Fruit fly (Drosophila melanogaster) whole organism, wandering third instar larva: ENCODE results near the gene Pss.
A peak's percentile ranks its signal among the peaks of the same experiment; 100 is the strongest.

Experiments used
- Abd-B ChIP-seq: fragments of >200 bp; optimal IDR thresholded peaks from 2 replicates; lab custom pipeline; 2017; ENCODE audit warnings: missing biosample characterization, missing genetic modification characterization
- CG9705 ChIP-seq: fragments of 200-800 bp; sonication (Bioruptor generic); optimal IDR thresholded peaks from 2 replicates; lab custom pipeline; 2018; ENCODE audit warnings: missing biosample characterization, mild to moderate bottlenecking, missing genetic modification characterization
- CrebA ChIP-seq: fragments of 200-800 bp; sonication (Bioruptor generic); optimal IDR thresholded peaks from 2 replicates; lab custom pipeline; 2016; ENCODE audit warnings: missing biosample characterization, mild to moderate bottlenecking, missing genetic modification characterization, borderline replicate concordance
- Dfd ChIP-seq: fragments of >200 bp; optimal IDR thresholded peaks from 2 replicates; lab custom pipeline; 2017; ENCODE audit warnings: missing biosample characterization, missing genetic modification characterization
- Dif ChIP-seq: fragments of 200-275, 200-300 bp; sonication (Bioruptor generic); optimal IDR thresholded peaks from 2 replicates; lab custom pipeline; 2018; ENCODE audit warnings: missing biosample characterization, missing genetic modification characterization; ENCODE audit not compliant: partially characterized antibody
- GATAd ChIP-seq: sonication (Bioruptor generic); optimal IDR thresholded peaks from 2 replicates; lab custom pipeline; 2016; ENCODE audit warnings: missing biosample characterization, missing genetic modification characterization
- HLH106 ChIP-seq: fragments of 200-800 bp; optimal IDR thresholded peaks from 3 replicates; lab custom pipeline; 2019; ENCODE audit warnings: missing biosample characterization, mild to moderate bottlenecking, missing genetic modification characterization, moderate library complexity
- Hnf4 ChIP-seq: fragments of 200-800 bp; sonication (Bioruptor generic); optimal IDR thresholded peaks from 2 replicates; lab custom pipeline; 2016; ENCODE audit warnings: missing biosample characterization, mild to moderate bottlenecking, missing genetic modification characterization
- Hr78 ChIP-seq: fragments of >200 bp; optimal IDR thresholded peaks from 2 replicates; lab custom pipeline; 2017; ENCODE audit warnings: missing biosample characterization, missing genetic modification characterization
- Hr83 ChIP-seq: fragments of 200-300 bp; sonication (Bioruptor generic); optimal IDR thresholded peaks from 2 replicates; lab custom pipeline; 2016; ENCODE audit warnings: missing biosample characterization, mild to moderate bottlenecking, missing genetic modification characterization, moderate library complexity; ENCODE audit not compliant: poor library complexity, severe bottlenecking
- Jra ChIP-seq: sonication (Bioruptor generic); optimal IDR thresholded peaks from 2 replicates; lab custom pipeline; 2016; ENCODE audit warnings: missing biosample characterization, missing genetic modification characterization
- Mio ChIP-seq: sonication (Bioruptor generic); optimal IDR thresholded peaks from 2 replicates; lab custom pipeline; 2016; ENCODE audit warnings: missing biosample characterization, missing genetic modification characterization
- Myc ChIP-seq: fragments of >200 bp; optimal IDR thresholded peaks from 2 replicates; lab custom pipeline; 2017
- N ChIP-seq: fragments of >200 bp; optimal IDR thresholded peaks from 2 replicates; lab custom pipeline; 2018; ENCODE audit warnings: missing biosample characterization, missing external identifiers, missing genetic modification characterization
- OdsH ChIP-seq: fragments of 200-800 bp; sonication (Bioruptor generic); optimal IDR thresholded peaks from 2 replicates; lab custom pipeline; 2016; ENCODE audit warnings: missing biosample characterization, mild to moderate bottlenecking, missing genetic modification characterization
- Rel ChIP-seq, 2 experiments: fragments of 200-800 bp; sonication (Bioruptor generic) in 1 of 2; optimal IDR thresholded peaks; 2 replicates in 1 of 2; 3 replicates in 1 of 2; lab custom pipeline; 2016 to 2019; ENCODE audit warnings: mild to moderate bottlenecking in 2 of 2, missing biosample characterization in 2 of 2, missing genetic modification characterization in 2 of 2, moderate library complexity in 1 of 2
- Sp1 ChIP-seq: fragments of 200-800 bp; sonication (Bioruptor generic); optimal IDR thresholded peaks from 3 replicates; lab custom pipeline; 2019; ENCODE audit warnings: missing biosample characterization, mild to moderate bottlenecking, missing genetic modification characterization, moderate library complexity
- Vsx2 ChIP-seq: fragments of 200-300, 225-300 bp; sonication (Bioruptor generic); optimal IDR thresholded peaks from 2 replicates; lab custom pipeline; 2018; ENCODE audit warnings: missing biosample characterization, missing genetic modification characterization; ENCODE audit not compliant: partially characterized antibody
- br ChIP-seq: fragments of 200-800 bp; sonication (Bioruptor generic); optimal IDR thresholded peaks from 2 replicates; lab custom pipeline; 2016; ENCODE audit warnings: missing biosample characterization, missing genetic modification characterization
- brk ChIP-seq: fragments of 200-800 bp; sonication (Bioruptor generic); optimal IDR thresholded peaks from 2 replicates; lab custom pipeline; 2016; ENCODE audit warnings: missing biosample characterization, mild to moderate bottlenecking, missing genetic modification characterization
- dl ChIP-seq, 2 experiments: fragments of 175-275, 200-275 bp in 1 of 2; fragments of 200-275 bp in 1 of 2; sonication (Bioruptor generic); optimal IDR thresholded peaks; lab custom pipeline; 2018; ENCODE audit warnings: mild to moderate bottlenecking in 2 of 2, missing biosample characterization in 2 of 2, missing genetic modification characterization in 2 of 2, moderate library complexity in 2 of 2; ENCODE audit not compliant: partially characterized antibody in 2 of 2, insufficient read depth in 1 of 2
- dmrt93B ChIP-seq: fragments of 200-800 bp; sonication (Bioruptor generic); optimal IDR thresholded peaks from 2 replicates; lab custom pipeline; 2018; ENCODE audit warnings: missing biosample characterization, mild to moderate bottlenecking, missing genetic modification characterization
- ey ChIP-seq: fragments of 200-800 bp; sonication (Bioruptor generic); optimal IDR thresholded peaks from 2 replicates; lab custom pipeline; 2016; ENCODE audit warnings: missing biosample characterization, missing genetic modification characterization
- foxo ChIP-seq, 2 experiments: fragments of 200-800 bp; sonication (Bioruptor generic); optimal IDR thresholded peaks; 2 replicates in 1 of 2; 3 replicates in 1 of 2; lab custom pipeline; 2016 to 2017; ENCODE audit warnings: missing biosample characterization in 2 of 2, missing genetic modification characterization in 2 of 2
- fru ChIP-seq: fragments of 200-800 bp; sonication (Bioruptor generic); optimal IDR thresholded peaks from 3 replicates; lab custom pipeline; 2016; ENCODE audit warnings: missing biosample characterization, mild to moderate bottlenecking, missing genetic modification characterization
- h ChIP-seq: fragments of 200-800 bp; sonication (Bioruptor generic); optimal IDR thresholded peaks from 3 replicates; lab custom pipeline; 2016; ENCODE audit warnings: missing biosample characterization, mild to moderate bottlenecking, missing genetic modification characterization
- jim ChIP-seq: fragments of 175-275, 200-325 bp; sonication (Bioruptor generic); optimal IDR thresholded peaks from 2 replicates; lab custom pipeline; 2016; ENCODE audit warnings: missing biosample characterization, mild to moderate bottlenecking, missing genetic modification characterization
- pan ChIP-seq: fragments of >200 bp; optimal IDR thresholded peaks from 2 replicates; lab custom pipeline; 2017
- psq ChIP-seq: fragments of 200-800 bp; sonication (Bioruptor generic); optimal IDR thresholded peaks from 3 replicates; lab custom pipeline; 2017; ENCODE audit warnings: missing biosample characterization, mild to moderate bottlenecking, missing genetic modification characterization, moderate library complexity
- rgr ChIP-seq: fragments of 200-800 bp; sonication (Bioruptor generic); optimal IDR thresholded peaks from 3 replicates; lab custom pipeline; 2016; ENCODE audit warnings: missing biosample characterization, mild to moderate bottlenecking, missing genetic modification characterization
- sage ChIP-seq: fragments of 200-800 bp; sonication (Bioruptor generic); optimal IDR thresholded peaks from 2 replicates; lab custom pipeline; 2016; ENCODE audit warnings: missing biosample characterization, mild to moderate bottlenecking, missing genetic modification characterization
- sv ChIP-seq: fragments of 200-800 bp; sonication (Bioruptor generic); optimal IDR thresholded peaks from 3 replicates; lab custom pipeline; 2016; ENCODE audit warnings: missing biosample characterization, missing genetic modification characterization
- tai ChIP-seq: sonication (Bioruptor generic); optimal IDR thresholded peaks from 2 replicates; lab custom pipeline; 2016; ENCODE audit warnings: missing biosample characterization, missing genetic modification characterization
- woc ChIP-seq: sonication (Bioruptor generic); optimal IDR thresholded peaks from 2 replicates; lab custom pipeline; 2016; ENCODE audit warnings: missing biosample characterization, mild to moderate bottlenecking, missing genetic modification characterization

Gene Pss

DNA sequence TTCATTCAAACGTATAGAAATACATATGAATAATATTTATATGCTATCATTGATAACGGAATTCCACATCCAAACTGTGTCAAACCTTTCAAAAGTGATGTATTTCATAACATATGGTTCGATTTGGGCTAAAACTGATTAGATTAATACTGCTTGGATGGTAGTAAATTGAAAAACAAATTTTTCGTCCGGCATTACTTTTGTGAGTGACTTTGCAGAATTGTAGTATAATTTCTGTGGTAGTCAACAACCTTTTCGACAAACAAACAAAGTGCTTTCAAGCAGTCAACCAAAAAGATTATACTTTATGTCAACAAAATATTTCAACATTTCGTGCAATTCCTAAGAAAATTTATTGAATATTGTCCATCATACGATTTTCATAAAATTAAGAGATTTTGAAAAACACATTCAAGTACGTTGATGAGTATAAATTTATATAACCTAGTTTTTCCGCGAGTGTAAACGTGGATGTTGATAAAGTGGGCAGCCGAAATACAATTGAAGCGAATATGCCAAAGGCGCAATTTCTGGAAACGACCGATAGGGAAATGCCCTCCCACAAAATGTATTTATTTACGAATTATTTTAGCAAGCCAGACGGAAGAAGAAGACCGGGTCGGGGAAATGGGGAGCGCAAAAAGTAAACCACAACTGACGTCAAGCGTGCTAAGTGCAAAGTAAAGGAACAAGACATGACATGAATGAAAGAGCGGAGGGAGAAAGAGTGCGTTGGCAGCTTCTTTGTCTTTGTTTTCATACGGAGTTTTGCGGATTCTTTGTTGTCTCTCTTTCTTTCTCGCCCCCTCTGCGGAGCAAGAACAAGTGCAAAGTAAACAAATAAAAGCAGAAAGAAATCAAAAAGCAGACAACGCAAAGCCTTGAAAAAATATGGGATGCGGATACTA, 7.8 kb downstream of the Pss start:
- TF ChIP-seq rgr (GFP tag; lab: Kevin White, UChicago) (peak; percentile 54), psq (peak; percentile 100), jim (GFP tag; lab: Kevin White, UChicago) (peak; percentile 82), Hr83 (peak; percentile 13), Rel (GFP tag; optimal IDR thresholded peaks at IDR 0.05; lab: Kevin White, UChicago) (no peak), Rel (tag; optimal IDR thresholded peaks at IDR 0.05; lab: Kevin White, UChicago) (peak; percentile 85), Vsx2 (no peak), dmrt93B (GFP tag; lab: Kevin White, UChicago) (peak; percentile 8), Sp1 (GFP tag; lab: Kevin White, UChicago) (peak; percentile 35), OdsH (GFP tag; lab: Kevin White, UChicago) (peak; percentile 52), ey (GFP tag; lab: Kevin White, UChicago) (peak; percentile 67), tai (GFP tag; lab: Kevin White, UChicago) (peak; percentile 41), Myc (no peak), br (GFP tag; lab: Kevin White, UChicago) (peak; percentile 39), Mio (GFP tag; lab: Kevin White, UChicago) (peak; percentile 11), Hnf4 (peak; percentile 24), woc (GFP tag; lab: Kevin White, UChicago) (peak; percentile 11), foxo (GFP tag; optimal IDR thresholded peaks at IDR 0.05; lab: Kevin White, UChicago) (peak; percentile 56 to 60), Abd-B (GFP tag; lab: Kevin White, UChicago) (no peak), h (GFP tag; lab: Kevin White, UChicago) (peak; percentile 32), GATAd (GFP tag; lab: Kevin White, UChicago) (no peak), Dif (peak; percentile 36), Hr78 (GFP tag; lab: Kevin White, UChicago) (no peak), HLH106 (tag; lab: Kevin White, UChicago) (peak; percentile 49), fru (GFP tag; lab: Kevin White, UChicago) (peak; percentile 78)
- TF ChIP-seq, all 38 proteins: peak for 19

DNA sequence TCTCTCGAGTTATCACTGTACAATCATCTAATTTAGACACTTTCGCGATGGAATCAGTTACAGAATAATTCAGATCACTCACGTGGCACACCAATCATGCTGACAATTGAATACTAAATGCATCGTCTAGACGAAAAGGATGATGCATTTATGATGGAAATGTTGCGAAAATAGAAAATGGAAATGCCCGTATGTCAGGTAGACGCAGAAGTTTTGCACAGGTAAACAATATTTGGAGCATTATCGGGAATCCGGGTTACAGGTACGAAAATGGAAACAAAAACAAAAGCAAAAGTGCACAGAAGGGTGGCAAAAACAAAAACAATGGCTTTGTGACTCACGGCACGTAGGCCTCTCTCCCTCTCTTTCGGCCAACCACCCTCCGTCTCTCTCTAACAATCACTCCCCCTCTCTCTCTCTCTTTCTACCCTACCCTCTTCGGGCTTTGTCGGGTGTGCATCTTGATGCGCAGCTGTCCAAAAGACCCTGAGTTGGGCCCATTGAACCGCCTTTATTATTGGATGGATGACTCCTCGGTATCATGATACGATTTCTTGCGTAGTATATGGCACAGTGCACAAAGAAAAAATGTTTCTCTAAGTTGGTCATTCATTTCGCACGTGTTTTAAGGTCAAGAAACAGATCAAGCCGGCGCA, 8.7 kb downstream of the Pss start:
- TF ChIP-seq Hnf4 = peak; percentile 11
- TF ChIP-seq fru (GFP tag; lab: Kevin White, UChicago) = no peak
- peak; percentile 86 for TF ChIP-seq psq
- TF ChIP-seq Abd-B (GFP tag; lab: Kevin White, UChicago) = no peak
- peak; percentile 83 for TF ChIP-seq Hr83
- TF ChIP-seq Dif = peak; percentile 37
- TF ChIP-seq rgr (GFP tag; lab: Kevin White, UChicago) = no peak
- TF ChIP-seq CrebA (GFP tag; lab: Kevin White, UChicago) = peak; percentile 46
- no peak for TF ChIP-seq sv
- no peak for TF ChIP-seq GATAd (GFP tag; lab: Kevin White, UChicago)
- peak in 1 of 2 experiments; percentile 77 for TF ChIP-seq dl (GFP tag; optimal IDR thresholded peaks at IDR 0.05; lab: Kevin White, UChicago; ENCODE audit: insufficient read depth in 1 of 2, partially characterized antibody in 2 of 2)
- peak; percentile 90 for TF ChIP-seq Jra
- TF ChIP-seq Myc = no peak
- TF ChIP-seq Dfd (GFP tag; lab: Kevin White, UChicago) = no peak
- TF ChIP-seq Rel (GFP tag; optimal IDR thresholded peaks at IDR 0.05; lab: Kevin White, UChicago) = no peak
- peak; percentile 84 for TF ChIP-seq Rel (tag; optimal IDR thresholded peaks at IDR 0.05; lab: Kevin White, UChicago)
- no peak for TF ChIP-seq dmrt93B (GFP tag; lab: Kevin White, UChicago)

DNA sequence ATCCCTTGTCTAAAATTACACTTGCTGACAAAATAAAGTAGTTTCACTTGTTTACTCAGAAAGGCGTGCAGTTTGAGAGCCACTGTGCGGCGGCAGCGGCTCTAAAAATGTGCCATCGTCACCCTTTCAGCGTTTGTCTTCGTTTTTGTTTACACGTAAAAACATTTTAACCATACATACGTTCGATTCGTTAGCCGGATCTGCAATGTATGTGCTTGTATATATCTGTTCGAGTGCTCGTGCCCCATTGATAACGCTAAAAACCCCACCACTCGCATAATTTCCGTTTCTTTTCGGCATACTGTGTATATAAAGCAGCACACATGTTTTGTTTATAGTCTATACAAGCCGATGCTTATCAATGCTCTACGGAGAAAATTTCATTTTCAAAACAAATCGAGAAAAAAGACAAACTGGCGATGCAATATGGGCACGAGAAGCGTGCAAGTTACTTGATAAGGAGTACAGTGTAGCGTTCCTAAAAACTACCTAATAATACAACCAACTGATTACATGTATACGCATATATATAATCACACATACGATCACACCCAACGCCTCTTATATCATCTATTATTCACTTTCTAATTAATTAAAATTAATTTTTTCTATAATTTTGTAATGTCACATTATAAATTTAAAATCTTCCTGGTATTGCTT, 9.3 kb downstream of the Pss start:
- TF ChIP-seq foxo (GFP tag; optimal IDR thresholded peaks at IDR 0.05; lab: Kevin White, UChicago) (peak in 1 of 2 experiments; percentile 63), Hnf4 (no peak), dl (GFP tag; optimal IDR thresholded peaks at IDR 0.05; lab: Kevin White, UChicago; ENCODE audit: insufficient read depth in 1 of 2, partially characterized antibody in 2 of 2) (no peak), Jra (no peak), HLH106 (tag; lab: Kevin White, UChicago) (peak; percentile 64), pan (lab: Kevin White, UChicago) (no peak), rgr (GFP tag; lab: Kevin White, UChicago) (peak; percentile 63), br (GFP tag; lab: Kevin White, UChicago) (peak; percentile 16), OdsH (GFP tag; lab: Kevin White, UChicago) (peak; percentile 56), Dfd (GFP tag; lab: Kevin White, UChicago) (no peak), Rel (GFP tag; optimal IDR thresholded peaks at IDR 0.05; lab: Kevin White, UChicago) (no peak), Rel (tag; optimal IDR thresholded peaks at IDR 0.05; lab: Kevin White, UChicago) (peak; percentile 96), h (GFP tag; lab: Kevin White, UChicago) (peak; percentile 65), brk (GFP tag; lab: Kevin White, UChicago) (peak; percentile 4), woc (GFP tag; lab: Kevin White, UChicago) (no peak), Sp1 (GFP tag; lab: Kevin White, UChicago) (peak; percentile 56), Hr83 (no peak), Dif (no peak), CrebA (GFP tag; lab: Kevin White, UChicago) (no peak), N (GFP tag; lab: Kevin White, UChicago) (no peak), sage (GFP tag; lab: Kevin White, UChicago) (no peak), CG9705 (GFP tag; lab: Kevin White, UChicago) (no peak), Vsx2 (no peak), fru (GFP tag; lab: Kevin White, UChicago) (peak; percentile 34)
- TF ChIP-seq, all 38 proteins: peak for 10
